Fruit fly (Drosophila melanogaster) whole organism, embryonic: ENCODE measurements around the gene CheB38c.

Experiments
- Ada2b ChIP-seq: fragments of 200-800 bp; sonication (Bioruptor generic); IDR thresholded peaks from 2 replicates; pipeline ENCODE4 v1.3.6; 2022; ENCODE audit warnings: missing biosample characterization, missing genetic modification characterization
- Aef1 ChIP-seq: fragments of 200-800 bp; sonication (Bioruptor generic); IDR thresholded peaks from 3 replicates; pipeline ENCODE4 v1.3.6; 2022; ENCODE audit warnings: missing biosample characterization, missing genetic modification characterization
- Awh ChIP-seq: fragments of 200-800 bp; sonication (Bioruptor generic); IDR thresholded peaks from 2 replicates; pipeline ENCODE4, ENCODE4 v1.3.6; 2022; ENCODE audit warnings: missing biosample characterization, missing genetic modification characterization
- CG10654 ChIP-seq: fragments of 200-800 bp; sonication (Bioruptor generic); optimal IDR thresholded peaks from 2 replicates; lab custom pipeline; 2016; ENCODE audit warnings: missing biosample characterization, missing genetic modification characterization
- CG11085 ChIP-seq: fragments of 200-800 bp; sonication (Bioruptor generic); IDR thresholded peaks from 2 replicates; pipeline ENCODE4 v1.3.6; 2022; ENCODE audit warnings: missing biosample characterization, missing genetic modification characterization
- CG11504 ChIP-seq: fragments of 200-800 bp; sonication (Bioruptor generic); optimal IDR thresholded peaks from 3 replicates; lab custom pipeline; 2019; ENCODE audit warnings: missing biosample characterization, mild to moderate bottlenecking, missing genetic modification characterization, moderate library complexity
- CG11560 ChIP-seq: fragments of 200-800 bp; sonication (Bioruptor generic); IDR thresholded peaks from 3 replicates; pipeline ENCODE4 v1.3.6; 2022; ENCODE audit warnings: missing biosample characterization, missing genetic modification characterization
- CG12219 ChIP-seq: fragments of 200-800 bp; sonication (Bioruptor generic); optimal IDR thresholded peaks from 3 replicates; lab custom pipeline; 2018; ENCODE audit warnings: missing biosample characterization, mild to moderate bottlenecking, missing genetic modification characterization
- CG14014 ChIP-seq: fragments of 200-800 bp; sonication (Bioruptor generic); IDR thresholded peaks from 2 replicates; pipeline ENCODE4 v1.3.6; 2022; ENCODE audit warnings: missing biosample characterization, missing genetic modification characterization
- CG14441 ChIP-seq: fragments of 200-800 bp; sonication (Bioruptor generic); IDR thresholded peaks from 2 replicates; pipeline ENCODE4 v1.3.6; 2022; ENCODE audit warnings: missing biosample characterization, missing genetic modification characterization
- CG14710 ChIP-seq: fragments of 200-800 bp; sonication (Bioruptor generic); optimal IDR thresholded peaks from 3 replicates; lab custom pipeline; 2019; ENCODE audit warnings: missing biosample characterization, mild to moderate bottlenecking, missing genetic modification characterization, moderate library complexity
- CG15601 ChIP-seq: fragments of 200-800 bp; sonication (Bioruptor generic); optimal IDR thresholded peaks from 3 replicates; lab custom pipeline; 2019; ENCODE audit warnings: missing biosample characterization, mild to moderate bottlenecking, missing genetic modification characterization, moderate library complexity
- CG16779 ChIP-seq: fragments of 200-800 bp; sonication (Bioruptor generic); IDR thresholded peaks from 2 replicates; pipeline ENCODE4 v1.3.6; 2022; ENCODE audit warnings: missing biosample characterization, missing genetic modification characterization
- CG16815 ChIP-seq: fragments of 200-800 bp; sonication (Bioruptor generic); optimal IDR thresholded peaks from 3 replicates; lab custom pipeline; 2017; ENCODE audit warnings: missing biosample characterization, mild to moderate bottlenecking, missing genetic modification characterization
- CG4360 ChIP-seq: fragments of 200-800 bp; sonication (Bioruptor generic); IDR thresholded peaks from 2 replicates; pipeline ENCODE4 v1.3.6; 2022; ENCODE audit warnings: missing biosample characterization, missing genetic modification characterization
- CG5953 ChIP-seq: fragments of 200-800 bp; sonication (Bioruptor generic); IDR thresholded peaks from 2 replicates; pipeline ENCODE4 v1.3.6; 2022; ENCODE audit warnings: missing biosample characterization, missing genetic modification characterization
- CG6254 ChIP-seq: fragments of 200-800 bp; sonication (Bioruptor generic); optimal IDR thresholded peaks from 3 replicates; lab custom pipeline; 2017; ENCODE audit warnings: mild to moderate bottlenecking, missing biosample characterization, missing genetic modification reagents, missing genetic modification characterization
- CG6854 ChIP-seq: fragments of 200-800 bp; sonication (Bioruptor generic); optimal IDR thresholded peaks from 3 replicates; lab custom pipeline; 2017; ENCODE audit warnings: missing biosample characterization, mild to moderate bottlenecking, missing genetic modification characterization
- CG9215 ChIP-seq: fragments of 200-800 bp; sonication (Bioruptor generic); IDR thresholded peaks from 2 replicates; pipeline ENCODE4 v1.3.6; 2022; ENCODE audit warnings: missing biosample characterization, missing genetic modification characterization
- CG9437 ChIP-seq: fragments of 200-800 bp; sonication (Bioruptor generic); optimal IDR thresholded peaks from 2 replicates; lab custom pipeline; 2018; ENCODE audit warnings: missing biosample characterization, mild to moderate bottlenecking, missing genetic modification characterization
- Drgx ChIP-seq: fragments of 200-800 bp; sonication (Bioruptor generic); IDR thresholded peaks from 2 replicates; pipeline ENCODE4 v1.3.6; 2022; ENCODE audit warnings: missing biosample characterization, missing genetic modification characterization
- Ets65A ChIP-seq: fragments of 200-800 bp; sonication (Bioruptor generic); peaks from one replicate; lab custom pipeline; 2016; ENCODE audit warnings: missing biosample characterization, missing genetic modification characterization
- H15 ChIP-seq: fragments of 200-800 bp; sonication (Bioruptor generic); IDR thresholded peaks from 3 replicates; pipeline ENCODE4 v1.3.6; 2022; ENCODE audit warnings: missing biosample characterization, missing genetic modification characterization
- HHEX ChIP-seq: fragments of 200-800 bp; sonication (Bioruptor generic); optimal IDR thresholded peaks from 3 replicates; lab custom pipeline; 2017; ENCODE audit warnings: missing biosample characterization, mild to moderate bottlenecking, missing genetic modification characterization, missing genetic modification reagents
- HmgD ChIP-seq: fragments of 200-800 bp; sonication (Bioruptor generic); optimal IDR thresholded peaks from 3 replicates; lab custom pipeline; 2016; ENCODE audit warnings: missing biosample characterization, missing genetic modification characterization
- Hr51 ChIP-seq, 2 experiments: fragments of 200-800 bp; sonication (Bioruptor generic); optimal IDR thresholded peaks; 2 replicates in 1 of 2; 3 replicates in 1 of 2; lab custom pipeline; 2016 to 2018; ENCODE audit warnings: missing biosample characterization in 2 of 2, missing genetic modification characterization in 2 of 2, mild to moderate bottlenecking in 1 of 2, moderate library complexity in 1 of 2
- Med ChIP-seq: fragments of 200-800 bp; sonication (Bioruptor generic); peaks from one replicate; lab custom pipeline; 2016; ENCODE audit warnings: missing biosample characterization, missing genetic modification characterization, mild to moderate bottlenecking, inconsistent platforms, moderate library complexity
- Meics ChIP-seq: fragments of 200-800 bp; sonication (Bioruptor generic); optimal IDR thresholded peaks from 2 replicates; lab custom pipeline; 2017; ENCODE audit warnings: missing biosample characterization, mild to moderate bottlenecking, missing genetic modification characterization
- Mrtf ChIP-seq: fragments of 200-800 bp; sonication (Bioruptor generic); IDR thresholded peaks from 3 replicates; pipeline ENCODE4 v1.3.6; 2022; ENCODE audit warnings: missing biosample characterization, missing genetic modification characterization
- NfI ChIP-seq: fragments of 200-800 bp; sonication (Bioruptor generic); optimal IDR thresholded peaks from 3 replicates; lab custom pipeline; 2018; ENCODE audit warnings: missing biosample characterization, mild to moderate bottlenecking, missing genetic modification characterization, moderate library complexity
- Ptx1 ChIP-seq: fragments of 200-800 bp; sonication (Bioruptor generic); IDR thresholded peaks from 2 replicates; pipeline ENCODE4 v1.3.6; 2022; ENCODE audit warnings: missing biosample characterization, missing genetic modification characterization
- Rfx ChIP-seq: fragments of 200-800 bp; sonication (Bioruptor generic); IDR thresholded peaks from 2 replicates; pipeline ENCODE4 v1.3.6; 2022; ENCODE audit warnings: missing biosample characterization, missing genetic modification characterization
- Rx ChIP-seq: fragments of 200-800 bp; sonication (Bioruptor generic); IDR thresholded peaks from 2 replicates; pipeline ENCODE4 v1.3.6; 2022; ENCODE audit warnings: missing biosample characterization, missing genetic modification characterization
- Taf1 ChIP-seq: fragments of 200-800 bp; sonication (Bioruptor generic); IDR thresholded peaks from 2 replicates; pipeline ENCODE4 v1.3.6; 2022; ENCODE audit warnings: missing biosample characterization, missing genetic modification characterization
- YL-1 ChIP-seq: fragments of 200-800 bp; sonication (Bioruptor generic); optimal IDR thresholded peaks from 3 replicates; lab custom pipeline; 2017; ENCODE audit warnings: missing biosample characterization, mild to moderate bottlenecking, missing genetic modification characterization
- bsh ChIP-seq, 2 experiments: fragments of 200-800 bp; sonication (Bioruptor generic); optimal IDR thresholded peaks; 2 replicates each; lab custom pipeline; 2017 to 2018; ENCODE audit warnings: mild to moderate bottlenecking in 2 of 2, missing biosample characterization in 2 of 2, missing genetic modification characterization in 2 of 2, moderate library complexity in 1 of 2
- crol ChIP-seq: fragments of 200-800 bp; sonication (Bioruptor generic); IDR thresholded peaks from 2 replicates; pipeline ENCODE4 v1.3.6; 2022; ENCODE audit warnings: missing biosample characterization, missing genetic modification characterization
- esg ChIP-seq: fragments of 200-800 bp; sonication (Bioruptor generic); conservative IDR thresholded peaks from 2 replicates; pipeline ENCODE4 v1.3.6; 2022; ENCODE audit warnings: missing biosample characterization, missing genetic modification characterization
- eyg ChIP-seq: fragments of 200-800 bp; sonication (Bioruptor generic); optimal IDR thresholded peaks from 3 replicates; lab custom pipeline; 2016; ENCODE audit warnings: missing biosample characterization, missing genetic modification characterization
- hkb ChIP-seq, 2 experiments: fragments of 200-800 bp in 1 of 2; fragments of >200 bp in 1 of 2; sonication (Bioruptor generic) in 1 of 2; IDR thresholded peaks in 1 of 2; optimal IDR thresholded peaks in 1 of 2; 2 replicates each; pipeline versions ENCODE4 v1.3.6 to Lab custom; 2017 to 2022; ENCODE audit warnings: missing biosample characterization in 1 of 2, missing genetic modification characterization in 1 of 2
- jumu ChIP-seq: fragments of 200-800 bp; sonication (Bioruptor generic); optimal IDR thresholded peaks from 3 replicates; lab custom pipeline; 2016; ENCODE audit warnings: missing biosample characterization, missing genetic modification characterization
- lbe ChIP-seq: fragments of 200-800 bp; sonication (Bioruptor generic); optimal IDR thresholded peaks from 2 replicates; lab custom pipeline; 2016; ENCODE audit warnings: missing biosample characterization, mild to moderate bottlenecking, missing genetic modification characterization
- lmd ChIP-seq: fragments of 200-800 bp; sonication (Bioruptor generic); IDR thresholded peaks from 2 replicates; pipeline ENCODE4 v1.3.6; 2022; ENCODE audit warnings: missing biosample characterization, missing genetic modification characterization
- nom ChIP-seq: fragments of 200-800 bp; sonication (Bioruptor generic); optimal IDR thresholded peaks from 2 replicates; lab custom pipeline; 2017; ENCODE audit warnings: missing biosample characterization, missing genetic modification characterization, mild to moderate bottlenecking, moderate library complexity, missing genetic modification reagents
- otp ChIP-seq: fragments of 200-800 bp; sonication (Bioruptor generic); IDR thresholded peaks from 3 replicates; pipeline ENCODE4, ENCODE4 v1.3.6; 2022; ENCODE audit warnings: missing biosample characterization, missing genetic modification characterization
- pan ChIP-seq, 4 experiments: fragments of >200 bp in 3 of 4; fragments of 200-800 bp in 1 of 4; sonication (Bioruptor generic) in 1 of 4; optimal IDR thresholded peaks in 3 of 4; IDR thresholded peaks in 1 of 4; 2 replicates each; pipeline versions ENCODE4 v1.3.6 to Lab custom; 2017 to 2022; ENCODE audit warnings: missing biosample characterization in 2 of 4, missing genetic modification characterization in 2 of 4, mixed read lengths in 1 of 4
- phol ChIP-seq: fragments of 200-800 bp; sonication (Bioruptor generic); optimal IDR thresholded peaks from 3 replicates; lab custom pipeline; 2018; ENCODE audit warnings: missing biosample characterization, mild to moderate bottlenecking, missing genetic modification characterization, moderate library complexity
- ranshi ChIP-seq: fragments of 200-800 bp; sonication (Bioruptor generic); IDR thresholded peaks from 2 replicates; pipeline ENCODE4 v1.3.6; 2022; ENCODE audit warnings: missing biosample characterization, missing genetic modification characterization
- vvl ChIP-seq: fragments of 200-800 bp; sonication (Bioruptor generic); IDR thresholded peaks from 2 replicates; pipeline ENCODE4 v1.3.6; 2022; ENCODE audit warnings: missing biosample characterization, missing genetic modification characterization
- zen2 ChIP-seq: fragments of 200-800 bp; sonication (Bioruptor generic); IDR thresholded peaks from 3 replicates; pipeline ENCODE4 v1.3.6; 2022; ENCODE audit warnings: missing biosample characterization, missing genetic modification characterization; ENCODE audit not compliant: partially characterized antibody

Gene CheB38c

DNA sequence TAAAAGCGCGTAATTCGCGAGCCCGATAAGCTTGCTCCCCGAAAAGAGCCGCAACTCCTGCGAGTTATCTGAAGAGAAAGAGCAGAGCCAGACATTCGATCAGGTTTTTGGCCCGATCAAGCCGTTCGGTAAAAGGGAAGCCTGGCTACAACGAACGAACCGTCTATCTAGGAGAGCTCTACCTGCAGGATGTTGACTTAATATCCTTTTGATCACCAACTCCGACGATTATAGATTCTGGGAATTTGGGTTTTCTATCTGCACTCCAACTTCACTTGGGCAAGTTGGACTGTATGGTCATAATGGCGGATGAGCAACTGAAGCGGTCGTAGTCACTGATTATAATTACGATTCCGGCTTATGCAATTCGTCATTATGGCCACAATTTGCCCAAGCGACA, 18.5 kb downstream of the CheB38c start:
- TF ChIP-seq vvl (GFP tag; lab: Robert Waterston, UW) (no peak; the same call in 1 of the 2 replicates), H15 (GFP tag; lab: Robert Waterston, UW) (peak; percentile 45; the same call in 1 of the 3 replicates), Meics (GFP tag; lab: Kevin White, UChicago) (no peak), CG6854 (GFP tag; lab: Kevin White, UChicago) (no peak), Taf1 (GFP tag; lab: Robert Waterston, UW) (0 out of 2 replicates have a peak, but pooled peaks have one; percentile 3), bsh (GFP tag; optimal IDR thresholded peaks at IDR 0.05; lab: Kevin White, UChicago) (no peak), ranshi (peak; percentile 28; the same call in 1 of the 2 replicates), lmd (GFP tag; lab: Robert Waterston, UW) (peak; percentile 32), Ets65A (GFP tag; lab: Kevin White, UChicago) (peak; percentile 88), Med (GFP tag; lab: Kevin White, UChicago) (peak; percentile 23), Drgx (GFP tag; lab: Robert Waterston, UW) (peak; percentile 83), CG16779 (GFP tag; lab: Robert Waterston, UW) (no peak), Awh (GFP tag; lab: Robert Waterston, UW) (no peak), CG9437 (GFP tag; lab: Kevin White, UChicago) (no peak), HHEX (GFP tag; lab: Kevin White, UChicago) (peak; percentile 4), CG4360 (GFP tag; lab: Robert Waterston, UW) (0 out of 2 replicates have a peak, but pooled peaks have one; percentile 11), CG15601 (no peak), nom (peak; percentile 9), CG14710 (tag; lab: Kevin White, UChicago) (no peak), esg (0 out of 2 replicates have a peak, but pooled peaks have one; percentile 10), Mrtf (GFP tag; lab: Robert Waterston, UW) (peak; percentile 45; the same call in 1 of the 3 replicates), Ada2b (GFP tag; lab: Robert Waterston, UW) (peak; percentile 43; the same call in 1 of the 2 replicates), CG11504 (peak; percentile 20), Aef1 (GFP tag; lab: Robert Waterston, UW) (peak; percentile 34; the same call in 2 of the 3 replicates), Rx (GFP tag; lab: Robert Waterston, UW) (0 out of 2 replicates have a peak, but pooled peaks have one; percentile 14), phol (tag; lab: Kevin White, UChicago) (no peak), NfI (GFP tag; lab: Kevin White, UChicago) (no peak), hkb (optimal IDR thresholded peaks at IDR 0.05; lab: Kevin White, UChicago) (no peak), hkb (GFP tag; IDR thresholded peaks at IDR 0.05; lab: Robert Waterston, UW) (peak; percentile 12; the same call in 1 of the 2 replicates), HmgD (GFP tag; lab: Kevin White, UChicago) (no peak), lbe (GFP tag; lab: Kevin White, UChicago) (no peak), YL-1 (no peak), eyg (GFP tag; lab: Kevin White, UChicago) (no peak), pan (optimal IDR thresholded peaks at IDR 0.05; lab: Kevin White, UChicago) (no peak), pan (GFP tag; optimal IDR thresholded peaks at IDR 0.05 in 1 of 2, IDR thresholded peaks at IDR 0.05 in 1 of 2) (peak in 1 of 2 experiments; percentile 52), CG14441 (GFP tag; lab: Robert Waterston, UW) (peak; percentile 12; the same call in 1 of the 2 replicates), Rfx (GFP tag; lab: Robert Waterston, UW) (peak; percentile 33; the same call in 1 of the 2 replicates), jumu (no peak), CG11560 (tag; lab: Robert Waterston, UW) (0 out of 3 replicates have a peak, but pooled peaks have one; percentile 20), Ptx1 (GFP tag; lab: Robert Waterston, UW) (peak; percentile 51; the same call in 1 of the 2 replicates), CG14014 (GFP tag; lab: Robert Waterston, UW) (peak; percentile 35; the same call in 1 of the 2 replicates)

DNA sequence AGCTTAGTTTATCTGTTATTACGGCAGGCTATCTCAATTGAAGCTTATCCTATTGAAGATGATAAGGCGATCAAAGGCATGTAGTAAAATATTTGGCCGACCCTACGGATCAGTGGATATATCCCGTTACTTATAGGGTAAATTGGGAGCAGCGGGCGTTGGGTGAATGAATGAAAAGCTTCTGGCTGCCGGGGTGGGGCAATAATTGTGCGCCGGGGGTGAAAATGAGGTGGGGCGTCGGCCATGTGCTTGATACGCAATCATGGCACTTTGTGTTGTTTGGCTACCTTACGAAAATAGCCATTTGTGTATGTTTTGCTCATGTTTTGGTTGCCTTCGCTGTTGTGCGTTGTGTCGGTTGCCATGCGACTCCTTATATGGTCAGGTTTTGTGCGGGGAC, 18.9 kb downstream of the CheB38c start:
- TF ChIP-seq CG10654 (GFP tag; lab: Kevin White, UChicago): no peak
- no peak for TF ChIP-seq otp (GFP tag; lab: Robert Waterston, UW)
- no peak for TF ChIP-seq CG12219 (GFP tag; lab: Kevin White, UChicago)
- TF ChIP-seq zen2 (GFP tag; lab: Robert Waterston, UW): no peak
- TF ChIP-seq CG16815 (GFP tag; lab: Kevin White, UChicago): no peak
- no peak for TF ChIP-seq CG6254
- 0 out of 2 replicates have a peak, but pooled peaks have one; percentile 8 for TF ChIP-seq Taf1 (GFP tag; lab: Robert Waterston, UW)
- peak; percentile 19; the same call in 1 of the 2 replicates for TF ChIP-seq CG11085 (GFP tag; lab: Robert Waterston, UW)
- no peak for TF ChIP-seq CG5953 (GFP tag; lab: Robert Waterston, UW)
- TF ChIP-seq CG9215: 0 out of 2 replicates have a peak, but pooled peaks have one; percentile 25
- no peak for TF ChIP-seq Hr51 (GFP tag; optimal IDR thresholded peaks at IDR 0.05; lab: Kevin White, UChicago)
- peak; percentile 71 for TF ChIP-seq crol (GFP tag; lab: Robert Waterston, UW)
